Fruit fly (Drosophila melanogaster) S2 (cell line): ENCODE data around the gene CG7694.

Experiments
- CG8478 ChIP-seq: fragments of >200 bp; optimal IDR thresholded peaks from 2 replicates; lab custom pipeline; 2018
- CTCF ChIP-seq, 2 experiments: fragments of >200 bp; optimal IDR thresholded peaks; 2 replicates each; lab custom pipeline; 2018

DNA sequence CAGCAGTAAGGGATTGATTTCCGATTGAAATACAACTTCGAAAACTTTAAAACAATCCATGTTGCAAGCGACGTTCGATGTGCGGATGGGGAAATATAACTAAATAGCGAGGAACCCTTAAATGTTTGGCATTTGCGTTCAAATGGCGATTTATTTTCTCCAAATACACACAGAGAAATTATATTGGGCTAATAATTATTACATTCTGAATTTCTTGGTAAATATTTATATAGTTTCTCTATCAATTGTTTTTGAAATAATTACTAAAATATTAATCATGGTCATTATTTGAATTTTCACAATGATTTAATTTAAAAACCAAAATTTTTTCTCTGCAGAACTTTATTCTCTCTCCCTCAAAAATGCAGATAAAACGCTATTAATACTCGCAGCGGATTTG, 7.8 kb upstream of the CG7694 start, which contains the start of the genes CG43210 and hemo:
- TF ChIP-seq CTCF (optimal IDR thresholded peaks at IDR 0.05; lab: Kevin White, UChicago), result no peak
- no peak for TF ChIP-seq CG8478
